Fruit fly (Drosophila melanogaster): Measurements from ENCODE around the gene Ets65A.
A peak's percentile ranks its signal among the peaks of the same experiment; 100 is the strongest.

Gene Ets65A

DNA sequence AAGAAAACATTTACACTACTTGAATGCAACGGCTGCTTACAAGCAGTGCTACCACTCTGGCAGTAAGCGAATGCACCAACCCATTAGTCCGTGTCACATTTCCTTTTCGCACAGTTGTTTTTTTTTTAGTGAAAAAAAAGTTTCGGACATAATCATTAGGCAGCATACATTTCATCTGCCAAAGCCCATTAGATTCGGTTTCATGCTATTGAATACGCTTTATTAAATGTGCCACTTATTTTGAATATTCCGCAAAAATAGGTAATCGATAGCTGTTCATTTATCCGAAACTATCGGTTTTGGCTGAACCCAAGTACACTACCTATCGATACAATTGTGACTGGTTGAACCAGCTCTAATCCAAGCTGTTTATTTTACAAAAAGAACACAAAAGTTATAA is 42.6 kb upstream of the Ets65A start, which contains the start of gene tant (continued):
- TF ChIP-seq eyg (GFP tag; optimal IDR thresholded peaks at IDR 0.05) (no peak), Trl (optimal IDR thresholded peaks at IDR 0.05) (no peak), Trl (GFP tag; optimal IDR thresholded peaks at IDR 0.05) (no peak), hb (GFP tag; IDR thresholded peaks at IDR 0.05; ENCODE audit: partially characterized antibody) (peak; percentile 81), CG14441 (GFP tag; IDR thresholded peaks at IDR 0.05) (no peak), MTF-1 (GFP tag; optimal IDR thresholded peaks at IDR 0.05; ENCODE audit: borderline replicate concordance) (no peak), CG17568 (GFP tag; optimal IDR thresholded peaks at IDR 0.05) (no peak), CG32532 (GFP tag; IDR thresholded peaks at IDR 0.05) (no peak), sc (optimal IDR thresholded peaks at IDR 0.05) (no peak), sc (GFP tag; optimal IDR thresholded peaks at IDR 0.05) (no peak), Eip74EF (GFP tag; optimal IDR thresholded peaks at IDR 0.05) (no peak), rib (GFP tag; IDR thresholded peaks at IDR 0.05) (no peak), CG7357 (GFP tag; IDR thresholded peaks at IDR 0.05) (no peak), pb (GFP tag; optimal IDR thresholded peaks at IDR 0.05) (no peak), CG4707 (GFP tag; optimal IDR thresholded peaks at IDR 0.05) (no peak), tin (GFP tag; optimal IDR thresholded peaks at IDR 0.05) (no peak), CG4328 (GFP tag; optimal IDR thresholded peaks at IDR 0.05) (no peak), CG6689 (GFP tag; IDR thresholded peaks at IDR 0.05) (no peak), Rfx (GFP tag; IDR thresholded peaks at IDR 0.05) (peak; percentile 40; the same call in 1 of the 2 replicates), sd (tag; optimal IDR thresholded peaks at IDR 0.05) (no peak), abd-A (tag; optimal IDR thresholded peaks at IDR 0.05) (no peak), ap (GFP tag; IDR thresholded peaks at IDR 0.05) (no peak), nerfin-2 (GFP tag; IDR thresholded peaks at IDR 0.05; ENCODE audit: partially characterized antibody) (peak; percentile 82), CG11398 (GFP tag; optimal IDR thresholded peaks at IDR 0.05) (no peak), CG12659 (GFP tag; optimal IDR thresholded peaks at IDR 0.05) (peak; percentile 38), dati (GFP tag; IDR thresholded peaks at IDR 0.05) (no peak), CG2678 (tag; optimal IDR thresholded peaks at IDR 0.05) (no peak), Hr3 (GFP tag; optimal IDR thresholded peaks at IDR 0.05) (peak; percentile 7), sr (GFP tag; IDR thresholded peaks at IDR 0.05) (no peak), CG13624 (GFP tag; optimal IDR thresholded peaks at IDR 0.05) (peak; percentile 2), CG4820 (GFP tag; optimal IDR thresholded peaks at IDR 0.05) (no peak), Usf (GFP tag; optimal IDR thresholded peaks at IDR 0.05) (no peak), CG7745 (tag; optimal IDR thresholded peaks at IDR 0.05) (no peak), Nf-YB (GFP tag; optimal IDR thresholded peaks at IDR 0.05) (peak; percentile 87), CG34422 (GFP tag; IDR thresholded peaks at IDR 0.05) (no peak), Oaz (GFP tag; IDR thresholded peaks at IDR 0.05) (no peak), peb (GFP tag; IDR thresholded peaks at IDR 0.05) (no peak), pros (GFP tag; optimal IDR thresholded peaks at IDR 0.05) (no peak), CG7987 (GFP tag; optimal IDR thresholded peaks at IDR 0.05) (no peak), usp (GFP tag; optimal IDR thresholded peaks at IDR 0.05) (no peak), CG5953 (GFP tag; IDR thresholded peaks at IDR 0.05) (no peak), CG7928 (GFP tag; optimal IDR thresholded peaks at IDR 0.05) (no peak), sob (GFP tag; IDR thresholded peaks at IDR 0.05) (no peak), CG14860 (GFP tag; IDR thresholded peaks at IDR 0.05; ENCODE audit: partially characterized antibody) (peak; percentile 86), HLH54F (GFP tag; optimal IDR thresholded peaks at IDR 0.05) (no peak), Elba2 (GFP tag; optimal IDR thresholded peaks at IDR 0.05) (no peak), CG10321 (GFP tag; IDR thresholded peaks at IDR 0.05) (no peak), Atf6 (GFP tag; IDR thresholded peaks at IDR 0.05) (no peak), prd (optimal IDR thresholded peaks at IDR 0.05) (no peak), prd (GFP tag; IDR thresholded peaks at IDR 0.05) (no peak), Asciz (GFP tag; optimal IDR thresholded peaks at IDR 0.05) (no peak), Hey (tag; optimal IDR thresholded peaks at IDR 0.05) (no peak), Gug (GFP tag; IDR thresholded peaks at IDR 0.05) (no peak)
